Worm (Caenorhabditis elegans) whole organism, L4 larva: ENCODE data around the gene C27A7.8.

Experiments
- F10B5.3 ChIP-seq: sonication (generic microtip); optimal IDR thresholded peaks from 2 replicates; lab custom pipeline; 2016; ENCODE audit warnings: mild to moderate bottlenecking, missing genetic modification characterization, missing compliant biosample characterization
- lsy-2 ChIP-seq, 2 experiments: fragments of 150-350 bp in 1 of 2; sonication (generic microtip) in 1 of 2; optimal IDR thresholded peaks; 2 replicates each; lab custom pipeline; 2014 to 2017; ENCODE audit warnings: missing biosample characterization in 2 of 2, missing genetic modification characterization in 2 of 2
- zag-1 ChIP-seq: fragments of 150-350 bp; optimal IDR thresholded peaks from 2 replicates; lab custom pipeline; 2014; ENCODE audit warnings: missing biosample characterization, missing genetic modification characterization

- no peak for TF ChIP-seq zag-1
- TF ChIP-seq lsy-2 (tag; optimal IDR thresholded peaks at IDR 0.05; lab: Kevin White, UChicago) = no peak
- TF ChIP-seq F10B5.3 (tag; lab: Kevin White, UChicago) = no peak
Observed at ce11 chrV:12187344-12187743, 34.4 kb downstream of the C27A7.8 start, which contains the start of gene ZK863.8.
